Fruit fly (Drosophila melanogaster): ENCODE data around the gene CG32638.

Gene CG32638

dm6 chrX:13099919-13100318, 28.7 kb downstream of the CG32638 start (continued):
- TF ChIP-seq CG4282 (GFP tag; optimal IDR thresholded peaks at IDR 0.05) = no peak
- TF ChIP-seq run (tag; optimal IDR thresholded peaks at IDR 0.05) = peak; percentile 60
- TF ChIP-seq Asciz (GFP tag; optimal IDR thresholded peaks at IDR 0.05) = peak; percentile 31
- peak; percentile 74 for TF ChIP-seq fd96Cb (tag; optimal IDR thresholded peaks at IDR 0.05)
- no peak for TF ChIP-seq Lim3 (GFP tag; IDR thresholded peaks at IDR 0.05)
- peak; percentile 75 for TF ChIP-seq bowl (GFP tag; IDR thresholded peaks at IDR 0.05)
- TF ChIP-seq D19A (tag; optimal IDR thresholded peaks at IDR 0.05) = peak; percentile 62
- TF ChIP-seq ap (GFP tag; IDR thresholded peaks at IDR 0.05) = peak; percentile 85
- TF ChIP-seq CG7745 (tag; optimal IDR thresholded peaks at IDR 0.05) = no peak
- peak; percentile 62; the same call in 2 of the 3 replicates for TF ChIP-seq croc (GFP tag; conservative IDR thresholded peaks at IDR 0.05)
- TF ChIP-seq abd-A (tag; optimal IDR thresholded peaks at IDR 0.05) = no peak
- no peak for TF ChIP-seq repo (GFP tag; optimal IDR thresholded peaks at IDR 0.05)
- TF ChIP-seq CG12155 (GFP tag; optimal IDR thresholded peaks at IDR 0.05) = peak; percentile 67
- TF ChIP-seq CG10959 (GFP tag; IDR thresholded peaks at IDR 0.05) = no peak
- TF ChIP-seq schlank (tag; optimal IDR thresholded peaks at IDR 0.05) = peak; percentile 82
- TF ChIP-seq pfk (GFP tag; optimal IDR thresholded peaks at IDR 0.05) = no peak
- TF ChIP-seq pzg (GFP tag; optimal IDR thresholded peaks at IDR 0.05) = no peak
- TF ChIP-seq CG1603 (tag; optimal IDR thresholded peaks at IDR 0.05) = peak; percentile 64
- peak; percentile 85 for TF ChIP-seq Med (GFP tag)
- TF ChIP-seq gcm2 (GFP tag; optimal IDR thresholded peaks at IDR 0.05) = no peak
- no peak for TF ChIP-seq hbn (GFP tag; IDR thresholded peaks at IDR 0.05; ENCODE audit: partially characterized antibody)
- peak; percentile 82 for TF ChIP-seq rib (GFP tag; IDR thresholded peaks at IDR 0.05)
- TF ChIP-seq Adf1 (GFP tag; IDR thresholded peaks at IDR 0.05) = peak; percentile 41; the same call in 1 of the 2 replicates
- peak; percentile 68 for TF ChIP-seq Ets65A (GFP tag)
- peak; percentile 53 for TF ChIP-seq CG10274 (GFP tag; optimal IDR thresholded peaks at IDR 0.05)
- peak; percentile 13 for TF ChIP-seq CG2116 (GFP tag; optimal IDR thresholded peaks at IDR 0.05)
- TF ChIP-seq CG10431 (GFP tag; optimal IDR thresholded peaks at IDR 0.05) = no peak
- no peak for TF ChIP-seq hb (GFP tag; IDR thresholded peaks at IDR 0.05; ENCODE audit: partially characterized antibody)
- TF ChIP-seq CG2202 (tag; optimal IDR thresholded peaks at IDR 0.05) = peak; percentile 33
- TF ChIP-seq sens (GFP tag) = peak; percentile 75
- TF ChIP-seq YL-1 (GFP tag; optimal IDR thresholded peaks at IDR 0.05) = peak; percentile 0
- no peak for TF ChIP-seq usp (GFP tag; optimal IDR thresholded peaks at IDR 0.05)
- TF ChIP-seq Fer3 (tag; optimal IDR thresholded peaks at IDR 0.05) = peak; percentile 89
- peak; percentile 59; the same call in 2 of the 3 replicates for TF ChIP-seq jigr1 (GFP tag; IDR thresholded peaks at IDR 0.05)
- TF ChIP-seq CG9215 (GFP tag; IDR thresholded peaks at IDR 0.05) = peak; percentile 77
- peak; percentile 80 for TF ChIP-seq ind (GFP tag; optimal IDR thresholded peaks at IDR 0.05)
- peak; percentile 48; the same call in 1 of the 2 replicates for TF ChIP-seq Gsc (GFP tag; IDR thresholded peaks at IDR 0.05)
- TF ChIP-seq CG2129 (GFP tag; IDR thresholded peaks at IDR 0.05; ENCODE audit: partially characterized antibody) = no peak
- TF ChIP-seq CG1792 (GFP tag; optimal IDR thresholded peaks at IDR 0.05) = no peak
- TF ChIP-seq CG18262 (tag; optimal IDR thresholded peaks at IDR 0.05) = peak; percentile 70
- TF ChIP-seq nerfin-2 (GFP tag; IDR thresholded peaks at IDR 0.05; ENCODE audit: partially characterized antibody) = no peak
- peak; percentile 89 for TF ChIP-seq CG10366 (GFP tag; IDR thresholded peaks at IDR 0.05)
- peak; percentile 30 for TF ChIP-seq CG15696 (tag; optimal IDR thresholded peaks at IDR 0.05)
- TF ChIP-seq cato (GFP tag; optimal IDR thresholded peaks at IDR 0.05; ENCODE audit: borderline replicate concordance) = peak; percentile 43
- TF ChIP-seq psq (GFP tag; optimal IDR thresholded peaks at IDR 0.05) = peak; percentile 25
- no peak for TF ChIP-seq gfzf (GFP tag; optimal IDR thresholded peaks at IDR 0.05)
- no peak for TF ChIP-seq Side (GFP tag; optimal IDR thresholded peaks at IDR 0.05)
- peak; percentile 23 for TF ChIP-seq bab2 (GFP tag; optimal IDR thresholded peaks at IDR 0.05)
- TF ChIP-seq zf30C (GFP tag; optimal IDR thresholded peaks at IDR 0.05) = no peak
- TF ChIP-seq zfh1 (GFP tag; IDR thresholded peaks at IDR 0.05) = peak; percentile 89
- peak; percentile 62; the same call in 2 of the 3 replicates for TF ChIP-seq CG11560 (tag; IDR thresholded peaks at IDR 0.05)
